In the genomic region with DNA sequence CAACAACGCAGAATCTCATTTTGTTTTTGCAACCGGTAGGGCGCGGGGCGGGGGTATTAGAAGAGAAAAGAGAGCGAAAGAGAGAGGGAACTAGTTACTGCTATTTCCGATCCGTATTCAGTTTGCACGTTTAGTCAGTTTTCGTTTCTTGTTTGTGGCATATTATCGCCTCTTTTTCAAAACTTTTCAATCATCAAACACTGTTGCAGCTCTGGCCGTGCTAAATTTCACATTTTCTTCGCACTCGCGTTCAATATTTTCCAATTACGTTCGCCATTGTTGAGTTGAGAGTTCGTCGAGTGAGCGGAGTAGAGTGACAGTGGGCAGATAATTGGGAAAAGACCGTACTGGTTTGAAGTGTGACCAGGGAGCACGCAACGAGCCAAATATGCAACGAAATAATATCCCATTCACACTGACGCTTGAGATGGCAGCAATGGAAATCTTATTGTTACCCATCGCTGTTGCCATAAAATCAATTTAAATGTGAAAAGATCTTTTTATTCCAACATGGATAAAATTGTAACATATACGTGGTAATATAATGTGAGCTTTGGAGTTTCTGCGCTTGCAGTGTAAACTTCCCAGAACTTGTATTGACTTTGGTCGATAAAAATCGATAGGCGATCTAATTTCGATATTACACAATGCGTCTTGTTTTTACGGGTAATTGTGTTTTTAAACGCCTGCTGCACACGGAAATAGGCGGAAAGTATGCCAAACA, we compare ENCODE assay signal across 1 fruit fly cellular context.
TF ChIP-seq lines count a peak whose summit lies in the region.

Gene Ire1, minus strand, starts transcription at position 296 of the 724 bp plus-strand sequence.
Gene Mrm2, plus strand, starts transcription at position 615 of the 724 bp plus-strand sequence.

TF ChIP-seq in whole organism, embryonic, 481 proteins besides CTCF, POLR2A, EP300 and RAD21 (continued from another document and continues in another):
- TF ChIP-seq CkIIα-i1 (GFP tag; IDR thresholded peaks at IDR 0.05; lab: Robert Waterston, UW) (0 out of 2 replicates have a peak, but pooled peaks have one; percentile 29), gsb-n (tag; optimal IDR thresholded peaks at IDR 0.05; lab: Kevin White, UChicago) (peak; percentile 78), Fer1 (GFP tag; optimal IDR thresholded peaks at IDR 0.05; lab: Kevin White, UChicago) (peak; percentile 57), ab (GFP tag; optimal IDR thresholded peaks at IDR 0.05; lab: Kevin White, UChicago) (peak; percentile 87), pzg (GFP tag; optimal IDR thresholded peaks at IDR 0.05; lab: Kevin White, UChicago) (peak; percentile 95), Optix (GFP tag; IDR thresholded peaks at IDR 0.05; lab: Robert Waterston, UW) (peak; percentile 71), Dp (GFP tag; optimal IDR thresholded peaks at IDR 0.05; lab: Kevin White, UChicago) (peak; percentile 39), slp2 (GFP tag; optimal IDR thresholded peaks at IDR 0.05; lab: Kevin White, UChicago) (peak; percentile 85), Spps (tag; optimal IDR thresholded peaks at IDR 0.05; lab: Kevin White, UChicago) (peak; percentile 21), CrebB (tag; optimal IDR thresholded peaks at IDR 0.05; lab: Kevin White, UChicago) (peak; percentile 55), Taf1 (GFP tag; IDR thresholded peaks at IDR 0.05; lab: Robert Waterston, UW) (peak; percentile 43; the same call in 1 of the 2 replicates), dimm (GFP tag; IDR thresholded peaks at IDR 0.05; lab: Robert Waterston, UW) (peak; percentile 27; the same call in 1 of the 2 replicates), cas (GFP tag; IDR thresholded peaks at IDR 0.05; lab: Robert Waterston, UW) (peak; percentile 24; the same call in 1 of the 2 replicates), Dll (GFP tag; IDR thresholded peaks at IDR 0.05; lab: Robert Waterston, UW; ENCODE audit: partially characterized antibody) (peak; percentile 80; the same call in 3 of the 4 replicates), NfI (GFP tag; optimal IDR thresholded peaks at IDR 0.05; lab: Kevin White, UChicago) (peak; percentile 72), CG13123 (GFP tag; optimal IDR thresholded peaks at IDR 0.05; lab: Kevin White, UChicago) (peak; percentile 54), Hr78 (GFP tag; optimal IDR thresholded peaks at IDR 0.05; lab: Kevin White, UChicago) (peak; percentile 1 to 72), Usf (GFP tag; optimal IDR thresholded peaks at IDR 0.05; lab: Kevin White, UChicago) (peak; percentile 53), CG30431 (GFP tag; optimal IDR thresholded peaks at IDR 0.05; lab: Kevin White, UChicago) (peak; percentile 73), Hr3 (GFP tag; optimal IDR thresholded peaks at IDR 0.05; lab: Kevin White, UChicago) (peak; percentile 87), chif (GFP tag; optimal IDR thresholded peaks at IDR 0.05; lab: Kevin White, UChicago) (peak; percentile 86 to 90), ara (GFP tag; IDR thresholded peaks at IDR 0.05; lab: Robert Waterston, UW) (peak; percentile 65; the same call in 1 of the 2 replicates), Ptx1 (GFP tag; IDR thresholded peaks at IDR 0.05; lab: Robert Waterston, UW) (peak; percentile 89), Myb (GFP tag; optimal IDR thresholded peaks at IDR 0.05; lab: Kevin White, UChicago) (peak; percentile 84), CG33557 (GFP tag; optimal IDR thresholded peaks at IDR 0.05; lab: Kevin White, UChicago) (peak; percentile 66), zen (tag; optimal IDR thresholded peaks at IDR 0.05; lab: Kevin White, UChicago) (peak; percentile 76), CG18262 (tag; optimal IDR thresholded peaks at IDR 0.05; lab: Kevin White, UChicago) (peak; percentile 71), CG15514 (GFP tag; optimal IDR thresholded peaks at IDR 0.05; lab: Kevin White, UChicago) (peak; percentile 88), en (GFP tag; optimal IDR thresholded peaks at IDR 0.05; lab: Kevin White, UChicago) (peak; percentile 67), CG9932 (GFP tag; IDR thresholded peaks at IDR 0.05; lab: Robert Waterston, UW) (peak; percentile 93), CG4617 (GFP tag; optimal IDR thresholded peaks at IDR 0.05; lab: Kevin White, UChicago; ENCODE audit: borderline replicate concordance) (peak; percentile 94), dan (GFP tag; IDR thresholded peaks at IDR 0.05; lab: Robert Waterston, UW) (0 out of 2 replicates have a peak, but pooled peaks have one; percentile 30), Tbp (GFP tag; optimal IDR thresholded peaks at IDR 0.05; lab: Kevin White, UChicago) (no peak), toy (GFP tag; IDR thresholded peaks at IDR 0.05; lab: Robert Waterston, UW) (no peak; the same call in 1 of the 2 replicates), CG9727 (GFP tag; optimal IDR thresholded peaks at IDR 0.05; lab: Kevin White, UChicago) (peak; percentile 79), CG7963 (GFP tag; IDR thresholded peaks at IDR 0.05; lab: Robert Waterston, UW; ENCODE audit: partially characterized antibody) (no peak; the same call in 2 of the 3 replicates), CG7839 (tag; optimal IDR thresholded peaks at IDR 0.05; lab: Kevin White, UChicago) (peak; percentile 82), gem (tag; optimal IDR thresholded peaks at IDR 0.05; lab: Kevin White, UChicago) (peak; percentile 88), Opbp (GFP tag; IDR thresholded peaks at IDR 0.05; lab: Robert Waterston, UW; ENCODE audit: partially characterized antibody) (peak; percentile 50; the same call in 2 of the 3 replicates), ken (GFP tag; IDR thresholded peaks at IDR 0.05; lab: Robert Waterston, UW) (peak; percentile 79), h (optimal IDR thresholded peaks at IDR 0.05; lab: Kevin White, UChicago) (no peak), bbx (GFP tag; IDR thresholded peaks at IDR 0.05; lab: Robert Waterston, UW; ENCODE audit: partially characterized antibody) (peak; percentile 52), CG17186 (GFP tag; optimal IDR thresholded peaks at IDR 0.05; lab: Kevin White, UChicago) (peak; percentile 88), CG17328 (GFP tag; IDR thresholded peaks at IDR 0.05; lab: Robert Waterston, UW) (peak; percentile 75), CG11696 (GFP tag; IDR thresholded peaks at IDR 0.05; lab: Robert Waterston, UW) (peak; percentile 63; the same call in 1 of the 2 replicates), CG3995 (GFP tag; optimal IDR thresholded peaks at IDR 0.05; lab: Kevin White, UChicago) (peak; percentile 48), slbo (GFP tag; IDR thresholded peaks at IDR 0.05; lab: Robert Waterston, UW) (peak; percentile 93), CG14965 (GFP tag; optimal IDR thresholded peaks at IDR 0.05; lab: Kevin White, UChicago; ENCODE audit: borderline replicate concordance) (no peak), Ssrp (tag; optimal IDR thresholded peaks at IDR 0.05; lab: Kevin White, UChicago) (peak; percentile 77), bab2 (GFP tag; optimal IDR thresholded peaks at IDR 0.05; lab: Kevin White, UChicago) (peak; percentile 92), HmgD (GFP tag; optimal IDR thresholded peaks at IDR 0.05; lab: Kevin White, UChicago) (peak; percentile 95), CG14860 (GFP tag; IDR thresholded peaks at IDR 0.05; lab: Robert Waterston, UW; ENCODE audit: partially characterized antibody) (peak; percentile 71; the same call in 2 of the 3 replicates), Mes4 (GFP tag; optimal IDR thresholded peaks at IDR 0.05; lab: Kevin White, UChicago) (peak; percentile 65), grau (tag; optimal IDR thresholded peaks at IDR 0.05; lab: Kevin White, UChicago) (peak; percentile 82), HLHmδ (GFP tag; optimal IDR thresholded peaks at IDR 0.05; lab: Kevin White, UChicago) (peak; percentile 54), CG11504 (tag; optimal IDR thresholded peaks at IDR 0.05; lab: Kevin White, UChicago) (peak; percentile 79), CG6683 (GFP tag; optimal IDR thresholded peaks at IDR 0.05; lab: Kevin White, UChicago) (no peak), vfl (GFP tag; optimal IDR thresholded peaks at IDR 0.05; lab: Kevin White, UChicago) (peak; percentile 85), Sry-β (GFP tag; optimal IDR thresholded peaks at IDR 0.05; lab: Kevin White, UChicago) (peak; percentile 54), crp (GFP tag; optimal IDR thresholded peaks at IDR 0.05; lab: Kevin White, UChicago) (peak in 1 of 2 experiments; percentile 51), CG16779 (GFP tag; IDR thresholded peaks at IDR 0.05; lab: Robert Waterston, UW) (peak; percentile 77; the same call in 1 of the 2 replicates), tna (GFP tag; IDR thresholded peaks at IDR 0.05; lab: Robert Waterston, UW; ENCODE audit: partially characterized antibody) (no peak; the same call in 1 of the 2 replicates), CG34224 (GFP tag; IDR thresholded peaks at IDR 0.05; lab: Robert Waterston, UW; ENCODE audit: partially characterized antibody) (peak; percentile 79), CG9817 (tag; optimal IDR thresholded peaks at IDR 0.05; lab: Kevin White, UChicago) (peak; percentile 90), ash1 (GFP tag; optimal IDR thresholded peaks at IDR 0.05; lab: Kevin White, UChicago) (no peak), zfh1 (GFP tag; IDR thresholded peaks at IDR 0.05; lab: Robert Waterston, UW) (peak; percentile 78; the same call in 2 of the 3 replicates), Med (GFP tag; lab: Kevin White, UChicago) (peak; percentile 98), z (GFP tag; IDR thresholded peaks at IDR 0.05; lab: Robert Waterston, UW) (0 out of 3 replicates have a peak, but pooled peaks have one; percentile 26), CG4854 (GFP tag; optimal IDR thresholded peaks at IDR 0.05; lab: Kevin White, UChicago) (peak; percentile 70), tap (tag; optimal IDR thresholded peaks at IDR 0.05; lab: Kevin White, UChicago) (no peak), CG3838 (GFP tag; optimal IDR thresholded peaks at IDR 0.05; lab: Kevin White, UChicago) (no peak), trem (tag; optimal IDR thresholded peaks at IDR 0.05; lab: Kevin White, UChicago) (peak; percentile 89), crol (GFP tag; IDR thresholded peaks at IDR 0.05; lab: Robert Waterston, UW) (peak; percentile 92), nau (GFP tag; optimal IDR thresholded peaks at IDR 0.05; lab: Kevin White, UChicago) (no peak), tin (GFP tag; optimal IDR thresholded peaks at IDR 0.05; lab: Kevin White, UChicago) (peak; percentile 78), mld (GFP tag; IDR thresholded peaks at IDR 0.05; lab: Robert Waterston, UW; ENCODE audit: partially characterized antibody) (no peak), CG18476 (GFP tag; optimal IDR thresholded peaks at IDR 0.05; lab: Kevin White, UChicago) (peak; percentile 62), ttk (GFP tag; IDR thresholded peaks at IDR 0.05; lab: Robert Waterston, UW) (peak; percentile 81), CG15073 (GFP tag; optimal IDR thresholded peaks at IDR 0.05; lab: Kevin White, UChicago) (no peak), Pdp1 (GFP tag; optimal IDR thresholded peaks at IDR 0.05; lab: Kevin White, UChicago) (peak; percentile 92 to 93), lmd (GFP tag; IDR thresholded peaks at IDR 0.05; lab: Robert Waterston, UW) (peak; percentile 85), Bgb (GFP tag; IDR thresholded peaks at IDR 0.05; lab: Robert Waterston, UW; ENCODE audit: partially characterized antibody) (peak; percentile 61), CG7928 (GFP tag; optimal IDR thresholded peaks at IDR 0.05; lab: Kevin White, UChicago) (peak; percentile 41), btn (GFP tag; optimal IDR thresholded peaks at IDR 0.05; lab: Kevin White, UChicago) (peak; percentile 62), tgo (GFP tag; IDR thresholded peaks at IDR 0.05; lab: Robert Waterston, UW) (peak; percentile 74), CG1233 (GFP tag; optimal IDR thresholded peaks at IDR 0.05; lab: Kevin White, UChicago) (peak; percentile 35), NFAT (GFP tag; IDR thresholded peaks at IDR 0.05; lab: Robert Waterston, UW) (peak; percentile 81), mam (GFP tag; optimal IDR thresholded peaks at IDR 0.05; lab: Kevin White, UChicago) (peak; percentile 93), so (GFP tag; IDR thresholded peaks at IDR 0.05; lab: Robert Waterston, UW) (no peak), peb (GFP tag; IDR thresholded peaks at IDR 0.05; lab: Robert Waterston, UW) (peak; percentile 47; the same call in 1 of the 2 replicates), Abd-B (GFP tag; optimal IDR thresholded peaks at IDR 0.05; lab: Kevin White, UChicago) (peak; percentile 87), CG5245 (GFP tag; optimal IDR thresholded peaks at IDR 0.05; lab: Kevin White, UChicago) (peak; percentile 60), Kr (GFP tag; optimal IDR thresholded peaks at IDR 0.05; lab: Kevin White, UChicago) (peak; percentile 1), CG34422 (GFP tag; IDR thresholded peaks at IDR 0.05; lab: Robert Waterston, UW) (peak; percentile 78), disco-r (GFP tag; optimal IDR thresholded peaks at IDR 0.05; lab: Kevin White, UChicago) (peak; percentile 77), CG11560 (tag; IDR thresholded peaks at IDR 0.05; lab: Robert Waterston, UW) (peak; percentile 64; the same call in 1 of the 3 replicates), cwo (GFP tag; optimal IDR thresholded peaks at IDR 0.05; lab: Kevin White, UChicago) (peak; percentile 53), fd96Cb (tag; optimal IDR thresholded peaks at IDR 0.05; lab: Kevin White, UChicago) (peak; percentile 74), CG6175 (GFP tag; IDR thresholded peaks at IDR 0.05; lab: Robert Waterston, UW) (no peak), Dfd (GFP tag; optimal IDR thresholded peaks at IDR 0.05; lab: Kevin White, UChicago) (peak in 1 of 2 experiments; percentile 87), CG2889 (GFP tag; IDR thresholded peaks at IDR 0.05; lab: Robert Waterston, UW) (peak; percentile 75; the same call in 2 of the 3 replicates), Awh (GFP tag; IDR thresholded peaks at IDR 0.05; lab: Robert Waterston, UW) (peak; percentile 58; the same call in 1 of the 2 replicates), CG6689 (GFP tag; IDR thresholded peaks at IDR 0.05; lab: Robert Waterston, UW) (peak; percentile 81), phol (tag; optimal IDR thresholded peaks at IDR 0.05; lab: Kevin White, UChicago) (peak; percentile 91), Dip3 (GFP tag; optimal IDR thresholded peaks at IDR 0.05; lab: Kevin White, UChicago) (peak; percentile 88), Jarid2 (GFP tag; optimal IDR thresholded peaks at IDR 0.05; lab: Kevin White, UChicago) (peak; percentile 69), CG3163 (GFP tag; optimal IDR thresholded peaks at IDR 0.05; lab: Kevin White, UChicago) (peak; percentile 75), CG34376 (GFP tag; optimal IDR thresholded peaks at IDR 0.05; lab: Kevin White, UChicago) (peak; percentile 69), CG8281 (tag; optimal IDR thresholded peaks at IDR 0.05; lab: Kevin White, UChicago) (peak; percentile 49), dpn (GFP tag; optimal IDR thresholded peaks at IDR 0.05; lab: Kevin White, UChicago) (peak; percentile 84 to 93), Meics (GFP tag; optimal IDR thresholded peaks at IDR 0.05; lab: Kevin White, UChicago) (peak; percentile 68), CG7372 (GFP tag; IDR thresholded peaks at IDR 0.05; lab: Robert Waterston, UW) (peak; percentile 81), CG17802 (tag; optimal IDR thresholded peaks at IDR 0.05; lab: Kevin White, UChicago) (peak; percentile 94), ewg (GFP tag; optimal IDR thresholded peaks at IDR 0.05; lab: Kevin White, UChicago) (peak; percentile 66), Fer3 (tag; optimal IDR thresholded peaks at IDR 0.05; lab: Kevin White, UChicago) (peak; percentile 70), yki (optimal IDR thresholded peaks at IDR 0.05; lab: Kevin White, UChicago) (no peak)
